Worm (Caenorhabditis elegans) whole organism, late embryonic: ENCODE measurements around the gene alh-7.

ENCODE experiments used
- C08G9.2 ChIP-seq: sonication (generic microtip); optimal IDR thresholded peaks from 2 replicates; lab custom pipeline; 2016; ENCODE audit warnings: mild to moderate bottlenecking, missing genetic modification characterization, moderate library complexity, missing compliant biosample characterization
- C38D4.7 ChIP-seq: fragments of 200-800 bp; sonication (Bioruptor generic); optimal IDR thresholded peaks from 2 replicates; lab custom pipeline; 2018; ENCODE audit warnings: mild to moderate bottlenecking, missing genetic modification characterization, moderate library complexity, missing compliant biosample characterization
- K09A11.1 ChIP-seq: sonication (generic microtip); optimal IDR thresholded peaks from 2 replicates; lab custom pipeline; 2017; ENCODE audit warnings: antibody characterized with exemption, mild to moderate bottlenecking, missing genetic modification characterization, missing compliant biosample characterization; ENCODE audit not compliant: insufficient read depth
- ahr-1 ChIP-seq: sonication (generic microtip); optimal IDR thresholded peaks from 2 replicates; lab custom pipeline; 2016; ENCODE audit warnings: missing genetic modification characterization, missing compliant biosample characterization
- ceh-22 ChIP-seq: sonication (generic microtip); optimal IDR thresholded peaks from 2 replicates; lab custom pipeline; 2017; ENCODE audit warnings: missing biosample characterization, missing genetic modification characterization
- ceh-24 ChIP-seq: sonication (generic microtip); optimal IDR thresholded peaks from 2 replicates; lab custom pipeline; 2016; ENCODE audit warnings: mild to moderate bottlenecking, missing genetic modification characterization, missing compliant biosample characterization
- ceh-34 ChIP-seq: sonication (generic microtip); optimal IDR thresholded peaks from 2 replicates; lab custom pipeline; 2016; ENCODE audit warnings: mild to moderate bottlenecking, missing genetic modification characterization, missing compliant biosample characterization
- ceh-48 ChIP-seq: sonication (generic microtip); optimal IDR thresholded peaks from 2 replicates; lab custom pipeline; 2016; ENCODE audit warnings: missing genetic modification characterization, inconsistent platforms, missing compliant biosample characterization
- ceh-9 ChIP-seq: sonication (generic microtip); optimal IDR thresholded peaks from 2 replicates; lab custom pipeline; 2016; ENCODE audit warnings: mild to moderate bottlenecking, missing genetic modification characterization, inconsistent platforms, missing compliant biosample characterization
- dve-1 ChIP-seq: sonication (generic microtip); optimal IDR thresholded peaks from 2 replicates; lab custom pipeline; 2017; ENCODE audit warnings: antibody characterized with exemption, mild to moderate bottlenecking, missing genetic modification characterization, missing compliant biosample characterization
- elt-2 ChIP-seq: sonication (generic microtip); optimal IDR thresholded peaks from 2 replicates; lab custom pipeline; 2016; ENCODE audit warnings: missing genetic modification reagents, missing genetic modification characterization, missing compliant biosample characterization
- ets-4 ChIP-seq: sonication (generic microtip); optimal IDR thresholded peaks from 2 replicates; lab custom pipeline; 2016; ENCODE audit warnings: missing genetic modification characterization, missing compliant biosample characterization
- eyg-1 ChIP-seq: sonication (generic microtip); optimal IDR thresholded peaks from 2 replicates; lab custom pipeline; 2016; ENCODE audit warnings: missing genotype, missing genetic modification characterization, missing compliant biosample characterization
- hlh-13 ChIP-seq: fragments of 200-800 bp; sonication (Bioruptor generic); optimal IDR thresholded peaks from 2 replicates; lab custom pipeline; 2018; ENCODE audit warnings: mild to moderate bottlenecking, missing genetic modification characterization, missing compliant biosample characterization
- hlh-15 ChIP-seq: sonication (generic microtip); optimal IDR thresholded peaks from 2 replicates; lab custom pipeline; 2016; ENCODE audit warnings: missing genetic modification characterization, missing compliant biosample characterization
- hlh-30 ChIP-seq: sonication (generic microtip); optimal IDR thresholded peaks from 2 replicates; lab custom pipeline; 2017; ENCODE audit warnings: antibody characterized with exemption, missing genetic modification characterization, missing compliant biosample characterization; ENCODE audit not compliant: insufficient read depth
- madf-2 ChIP-seq: sonication (generic microtip); optimal IDR thresholded peaks from 2 replicates; lab custom pipeline; 2017; ENCODE audit warnings: missing genetic modification characterization, missing compliant biosample characterization
- mec-3 ChIP-seq: sonication (generic microtip); optimal IDR thresholded peaks from 2 replicates; lab custom pipeline; 2016; ENCODE audit warnings: borderline replicate concordance, missing genetic modification characterization, missing compliant biosample characterization
- nfya-1 ChIP-seq: sonication (generic microtip); optimal IDR thresholded peaks from 2 replicates; lab custom pipeline; 2017; ENCODE audit warnings: missing genetic modification characterization, mild to moderate bottlenecking, missing compliant biosample characterization, antibody characterized with exemption, moderate library complexity
- nhr-11 ChIP-seq: fragments of 150-350 bp; optimal IDR thresholded peaks from 2 replicates; lab custom pipeline; 2014; ENCODE audit warnings: missing biosample characterization, missing genetic modification characterization
- npax-4 ChIP-seq: sonication (generic microtip); optimal IDR thresholded peaks from 2 replicates; lab custom pipeline; 2016; ENCODE audit warnings: missing genetic modification characterization, missing compliant biosample characterization
- odd-2 ChIP-seq: sonication (generic microtip); optimal IDR thresholded peaks from 2 replicates; lab custom pipeline; 2017; ENCODE audit warnings: antibody characterized with exemption, mild to moderate bottlenecking, missing genetic modification characterization, missing compliant biosample characterization
- pag-3 ChIP-seq: sonication (generic microtip); optimal IDR thresholded peaks from 2 replicates; lab custom pipeline; 2016; ENCODE audit warnings: missing compliant biosample characterization, missing genetic modification characterization, borderline replicate concordance
- pha-4 ChIP-seq: fragments of 150-350 bp; optimal IDR thresholded peaks from 2 replicates; lab custom pipeline; 2018; ENCODE audit warnings: missing biosample characterization, missing genetic modification reagents, missing genetic modification characterization
- pqm-1 ChIP-seq: sonication (generic microtip); optimal IDR thresholded peaks from 2 replicates; lab custom pipeline; 2016; ENCODE audit warnings: missing genetic modification characterization, missing compliant biosample characterization
- pros-1 ChIP-seq: fragments of 150-350 bp; optimal IDR thresholded peaks from 2 replicates; lab custom pipeline; 2014; ENCODE audit warnings: missing biosample characterization, missing genetic modification reagents, missing genetic modification characterization
- ref-2 ChIP-seq: sonication (generic microtip); optimal IDR thresholded peaks from 2 replicates; lab custom pipeline; 2016; ENCODE audit warnings: missing genetic modification characterization, missing compliant biosample characterization
- rnt-1 ChIP-seq: sonication (generic microtip); optimal IDR thresholded peaks from 2 replicates; lab custom pipeline; 2016; ENCODE audit warnings: missing genetic modification characterization, missing compliant biosample characterization
- sox-2 ChIP-seq: fragments of 200-800 bp; sonication (Bioruptor generic); IDR thresholded peaks from 2 replicates; pipeline ENCODE4 v1.3.6; 2022; ENCODE audit warnings: missing genetic modification reagents, missing genetic modification characterization, missing compliant biosample characterization
- syd-9 ChIP-seq: sonication (generic microtip); optimal IDR thresholded peaks from 2 replicates; lab custom pipeline; 2016; ENCODE audit warnings: mild to moderate bottlenecking, missing genetic modification characterization, moderate library complexity, missing compliant biosample characterization
- tbx-2 ChIP-seq: sonication (generic microtip); optimal IDR thresholded peaks from 2 replicates; lab custom pipeline; 2016; ENCODE audit warnings: missing genetic modification characterization, missing compliant biosample characterization
- unc-55 ChIP-seq: sonication (generic microtip); optimal IDR thresholded peaks from 2 replicates; lab custom pipeline; 2017; ENCODE audit warnings: missing biosample characterization, missing genetic modification reagents, missing genetic modification characterization
- ztf-16 ChIP-seq: sonication (generic microtip); optimal IDR thresholded peaks from 2 replicates; lab custom pipeline; 2017; ENCODE audit warnings: missing genetic modification characterization, missing compliant biosample characterization

Gene alh-7

DNA sequence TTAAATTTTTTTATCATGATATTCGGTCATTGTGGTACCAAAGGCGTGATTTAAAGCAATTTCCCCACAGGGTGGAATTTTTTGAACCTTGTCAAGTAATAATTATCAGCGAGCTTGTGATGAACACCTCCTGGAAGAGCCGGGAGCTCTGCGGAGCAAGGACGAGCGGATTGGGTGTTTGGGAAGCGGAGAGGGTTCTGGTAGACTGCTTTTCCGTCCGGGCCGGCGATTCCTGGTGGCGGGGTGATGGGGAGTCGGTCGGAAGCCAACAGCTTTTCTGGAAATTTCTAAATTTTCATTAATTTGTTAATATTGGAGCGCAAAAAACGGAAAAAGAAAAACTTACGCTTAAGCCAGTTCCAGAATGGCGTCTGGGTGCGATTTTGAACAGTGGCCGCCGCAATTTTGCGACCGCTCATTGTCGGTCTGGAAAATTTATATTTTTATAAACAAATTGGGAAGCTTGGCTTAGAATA lies 2.6 kb upstream of the alh-7 start, which contains the start of gene ndua-7:
Gene ndua-7, minus strand, starts transcription at position 426 of the 476 bp plus-strand sequence.
- TF ChIP-seq sox-2 (GFP tag; lab: Robert Waterston, UW) = no peak
- no peak for TF ChIP-seq npax-4 (tag; lab: Kevin White, UChicago)
- no peak for TF ChIP-seq rnt-1
- no peak for TF ChIP-seq pqm-1 (tag; lab: Kevin White, UChicago)
- TF ChIP-seq unc-55 = no peak
- no peak for TF ChIP-seq pros-1 (tag; lab: Kevin White, UChicago)
- no peak for TF ChIP-seq ceh-48 (tag; lab: Kevin White, UChicago)
- TF ChIP-seq ets-4 (tag; lab: Kevin White, UChicago) = no peak
- no peak for TF ChIP-seq ztf-16 (tag; lab: Kevin White, UChicago)
- no peak for TF ChIP-seq ceh-22 (tag; lab: Kevin White, UChicago)
- no peak for TF ChIP-seq odd-2 (tag; lab: Kevin White, UChicago)
- no peak for TF ChIP-seq syd-9 (tag; lab: Kevin White, UChicago)
- TF ChIP-seq tbx-2 = no peak

DNA sequence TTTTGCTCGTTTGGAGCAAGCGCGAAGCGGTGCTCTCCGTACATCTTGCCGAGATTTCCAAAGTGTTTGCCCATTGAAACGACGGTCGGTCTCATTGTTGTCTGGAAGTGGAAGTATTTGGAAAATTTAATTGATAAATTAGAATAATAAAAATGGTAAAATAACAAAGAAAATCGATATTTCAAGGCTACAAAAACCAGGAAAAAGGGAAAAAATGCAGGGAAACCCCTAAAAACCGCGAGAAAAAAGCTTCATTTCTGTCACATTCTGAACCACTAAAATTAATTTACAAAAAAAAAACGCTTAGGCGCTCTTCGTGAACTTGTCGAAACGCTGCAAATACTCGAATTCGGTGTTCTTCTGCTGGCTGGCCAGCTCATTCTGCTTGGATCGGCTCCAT lies 1.4 kb upstream of the alh-7 start, which contains the start of gene F45H10.2:
Gene F45H10.2, minus strand, starts transcription at position 101 of the 400 bp plus-strand sequence.
- TF ChIP-seq pqm-1 (tag; lab: Kevin White, UChicago) = no peak
- no peak for TF ChIP-seq ref-2 (tag; lab: Kevin White, UChicago)

DNA sequence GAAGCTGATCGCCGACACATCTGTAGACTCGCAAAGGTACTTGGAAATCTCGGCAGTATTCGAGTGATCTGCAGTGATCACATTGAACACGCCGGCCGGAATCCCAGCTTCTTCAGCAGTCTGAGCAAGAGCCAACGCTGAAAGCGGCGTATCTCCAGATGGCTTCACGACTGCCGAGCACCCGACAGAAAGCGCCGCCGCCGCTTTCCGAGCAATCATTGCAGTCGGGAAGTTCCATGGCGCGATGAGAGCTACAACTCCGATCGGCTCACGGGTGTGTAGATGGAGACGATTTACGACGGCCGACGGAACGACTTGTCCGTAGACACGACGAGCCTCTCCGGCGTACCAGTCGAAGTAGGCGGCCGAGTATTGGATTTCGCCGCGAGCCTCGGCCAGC lies 1.7 kb downstream of the alh-7 start:
- TF ChIP-seq ceh-24 (no peak), dve-1 (tag; lab: Kevin White, UChicago) (no peak), madf-2 (no peak), mec-3 (tag; lab: Kevin White, UChicago) (no peak)

DNA sequence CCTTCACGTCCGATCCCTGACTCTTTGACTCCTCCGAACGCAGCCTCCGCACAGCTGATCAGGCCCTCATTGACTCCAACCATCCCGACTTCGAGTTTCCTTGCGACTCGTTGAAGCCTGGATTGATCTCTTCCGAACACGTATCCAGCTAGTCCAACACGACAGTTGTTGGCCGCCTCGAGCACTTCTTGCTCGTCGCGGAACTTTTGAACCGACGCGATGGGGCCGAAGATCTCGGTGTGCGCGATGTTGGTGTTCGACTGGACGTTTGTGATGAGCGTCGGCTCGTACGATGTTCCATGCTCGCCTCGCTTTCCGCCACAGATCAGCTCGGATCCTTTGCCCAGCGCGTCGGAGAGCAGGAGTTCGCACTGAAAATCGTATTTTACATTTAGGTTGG lies 4.0 kb downstream of the alh-7 start:
- TF ChIP-seq C38D4.7 (GFP tag; lab: Kevin White, UChicago) (no peak), madf-2 (no peak), pag-3 (tag; lab: Kevin White, UChicago) (no peak)

DNA sequence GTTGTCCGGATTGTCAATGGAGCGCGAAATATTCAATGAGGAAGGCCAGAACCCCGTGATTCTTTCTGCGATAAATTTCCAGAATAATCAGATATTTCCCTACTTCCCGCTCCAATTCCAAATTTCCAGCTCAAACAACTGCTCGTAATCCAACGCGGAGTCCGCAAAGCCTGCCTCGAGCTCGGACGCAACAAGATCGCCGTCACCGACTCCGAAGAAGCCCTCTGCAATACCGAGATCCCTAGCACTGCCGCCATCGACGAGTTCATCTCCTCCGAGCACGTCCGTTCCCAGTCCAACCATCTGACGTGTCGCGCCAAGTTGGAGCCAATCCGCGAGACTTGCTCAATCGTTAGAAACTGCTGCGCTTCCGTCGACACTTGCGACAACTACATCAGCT lies 6.5 kb downstream of the alh-7 start:
- no peak for TF ChIP-seq C08G9.2 (tag; lab: Kevin White, UChicago)
- TF ChIP-seq pha-4 (tag; lab: Kevin White, UChicago) = no peak
- no peak for TF ChIP-seq hlh-30 (tag; lab: Kevin White, UChicago)
- no peak for TF ChIP-seq K09A11.1 (tag; lab: Kevin White, UChicago)
- no peak for TF ChIP-seq hlh-15 (tag; lab: Kevin White, UChicago)
- TF ChIP-seq nhr-11 = no peak
- no peak for TF ChIP-seq ahr-1 (tag; lab: Kevin White, UChicago)
- no peak for TF ChIP-seq dve-1 (tag; lab: Kevin White, UChicago)
- no peak for TF ChIP-seq nfya-1 (tag; lab: Kevin White, UChicago)
- no peak for TF ChIP-seq elt-2 (tag; lab: Kevin White, UChicago)
- no peak for TF ChIP-seq ceh-9
- no peak for TF ChIP-seq eyg-1 (tag; lab: Kevin White, UChicago)
- no peak for TF ChIP-seq ceh-34 (tag; lab: Kevin White, UChicago)
- TF ChIP-seq hlh-13 (GFP tag; lab: Kevin White, UChicago) = no peak
- TF ChIP-seq, all 69 proteins: peak for 0
